Fruit fly (Drosophila melanogaster) whole organism, adult: ENCODE results near the gene CG9316.

Experiments
- CG11617 ChIP-seq: fragments of 200-800 bp; sonication (Bioruptor generic); optimal IDR thresholded peaks from 2 replicates; lab custom pipeline; 2017; ENCODE audit warnings: mild to moderate bottlenecking, missing biosample characterization, missing genetic modification reagents, missing genetic modification characterization
- CG1620 ChIP-seq: fragments of 200-800 bp; sonication (Bioruptor generic); optimal IDR thresholded peaks from 2 replicates; lab custom pipeline; 2016; ENCODE audit warnings: missing biosample characterization, missing genetic modification characterization
- CG33017 ChIP-seq: fragments of 200-800 bp; sonication (Bioruptor generic); optimal IDR thresholded peaks from 2 replicates; lab custom pipeline; 2018; ENCODE audit warnings: missing biosample characterization, mild to moderate bottlenecking, missing genetic modification characterization, moderate library complexity
- CG7045 ChIP-seq: fragments of 200-800 bp; sonication (Bioruptor generic); optimal IDR thresholded peaks from 2 replicates; lab custom pipeline; 2017; ENCODE audit warnings: missing biosample characterization, mild to moderate bottlenecking, missing genetic modification characterization
- CG7101 ChIP-seq: fragments of 200-800 bp; sonication (Bioruptor generic); optimal IDR thresholded peaks from 2 replicates; lab custom pipeline; 2018; ENCODE audit warnings: missing biosample characterization, mild to moderate bottlenecking, missing genetic modification characterization, moderate library complexity
- Clk ChIP-seq: fragments of 200-800 bp; sonication (Bioruptor generic); optimal IDR thresholded peaks from 2 replicates; lab custom pipeline; 2017; ENCODE audit warnings: missing biosample characterization, missing genetic modification characterization
- Hr96 ChIP-seq: fragments of 200-800 bp; sonication (Bioruptor generic); optimal IDR thresholded peaks from 2 replicates; lab custom pipeline; 2016; ENCODE audit warnings: missing biosample characterization, missing genetic modification characterization
- cic ChIP-seq: fragments of 200-800 bp; sonication (Bioruptor generic); optimal IDR thresholded peaks from 2 replicates; lab custom pipeline; 2017; ENCODE audit warnings: missing biosample characterization, mild to moderate bottlenecking, missing genetic modification characterization, moderate library complexity
- cnc ChIP-seq, 2 experiments: fragments of >200 bp; optimal IDR thresholded peaks; 2 replicates each; lab custom pipeline; 2017
- kay ChIP-seq: fragments of 200-800 bp; sonication (Bioruptor generic); peaks from one replicate; lab custom pipeline; 2016; ENCODE audit warnings: missing biosample characterization, missing genetic modification characterization, borderline replicate concordance
- ovo ChIP-seq: fragments of 200-800 bp; sonication (Bioruptor generic); optimal IDR thresholded peaks from 2 replicates; lab custom pipeline; 2016; ENCODE audit warnings: missing biosample characterization, missing genetic modification characterization
- pad ChIP-seq: fragments of 200-800 bp; sonication (Bioruptor generic); optimal IDR thresholded peaks from 3 replicates; lab custom pipeline; 2017; ENCODE audit warnings: missing biosample characterization, missing genetic modification characterization, mild to moderate bottlenecking, moderate library complexity, missing genetic modification reagents

DNA sequence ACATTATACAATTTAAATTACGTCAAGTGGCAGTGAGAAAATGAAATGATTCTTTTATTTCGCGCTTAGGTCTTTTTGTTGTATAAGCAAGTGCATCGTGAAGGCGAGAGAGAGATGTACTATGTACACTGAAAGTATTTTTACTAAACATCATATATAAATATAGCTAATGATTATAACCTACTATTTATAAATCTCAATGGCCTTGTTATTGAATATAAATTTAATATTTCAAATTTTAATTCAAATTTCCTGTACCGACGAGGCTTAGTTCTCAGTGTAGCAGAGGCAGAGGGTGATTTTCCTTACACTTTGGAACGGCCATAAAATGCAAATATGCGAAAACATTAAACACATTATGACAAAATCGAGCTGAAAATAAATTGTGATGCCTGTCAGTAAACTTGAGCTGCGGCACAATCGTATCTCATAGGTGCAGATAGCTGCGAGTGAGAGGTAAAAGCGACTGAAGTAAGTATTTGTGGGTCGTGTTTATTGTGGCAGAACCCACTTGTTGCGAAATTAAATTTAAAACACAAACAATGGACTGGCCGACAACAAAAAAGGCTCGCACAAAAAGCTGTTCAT is 35.7 kb upstream of the CG9316 start:
- TF ChIP-seq Clk (GFP tag; lab: Kevin White, UChicago) (peak; percentile 28), cnc (optimal IDR thresholded peaks at IDR 0.05; lab: Kevin White, UChicago) (no peak), pad (GFP tag; lab: Kevin White, UChicago) (peak; percentile 62), CG7101 (tag; lab: Kevin White, UChicago) (peak; percentile 91), kay (GFP tag; lab: Kevin White, UChicago) (peak; percentile 88), Hr96 (peak; percentile 44), CG7045 (GFP tag; lab: Kevin White, UChicago) (peak; percentile 88), CG33017 (tag; lab: Kevin White, UChicago) (peak; percentile 95), cic (GFP tag; lab: Kevin White, UChicago) (peak; percentile 20), CG1620 (GFP tag; lab: Kevin White, UChicago) (peak; percentile 61), ovo (GFP tag; lab: Kevin White, UChicago) (peak; percentile 61), CG11617 (GFP tag; lab: Kevin White, UChicago) (peak; percentile 90)
